Fruit fly (Drosophila melanogaster): Measurements from ENCODE around the gene CG6293.
A peak's percentile ranks its signal among the peaks of the same experiment; 100 is the strongest.

The CG6293 gene

dm6 chr3R:10351960-10352458, 40.6 kb upstream of the CG6293 start (continued):
- peak; percentile 62 for TF ChIP-seq Med (GFP tag)
- TF ChIP-seq Max (GFP tag; optimal IDR thresholded peaks at IDR 0.05), result no peak
- peak; percentile 64 for TF ChIP-seq corto (GFP tag; optimal IDR thresholded peaks at IDR 0.05)
- TF ChIP-seq Fer1 (GFP tag; optimal IDR thresholded peaks at IDR 0.05), result peak; percentile 82
- TF ChIP-seq Nf-YA (GFP tag; IDR thresholded peaks at IDR 0.05), result no peak
- peak; percentile 2 for TF ChIP-seq ERR (GFP tag; optimal IDR thresholded peaks at IDR 0.05)
- TF ChIP-seq pum (GFP tag; optimal IDR thresholded peaks at IDR 0.05), result no peak
- no peak for TF ChIP-seq D19A (tag; optimal IDR thresholded peaks at IDR 0.05)
- TF ChIP-seq scrt (GFP tag; optimal IDR thresholded peaks at IDR 0.05), result peak; percentile 92
- no peak for TF ChIP-seq CG14667 (GFP tag; IDR thresholded peaks at IDR 0.05)
- TF ChIP-seq Hr51 (GFP tag; optimal IDR thresholded peaks at IDR 0.05), result peak in 1 of 2 experiments; percentile 77
- peak; percentile 49 for TF ChIP-seq mirr (GFP tag; optimal IDR thresholded peaks at IDR 0.05)
- peak; percentile 99 for TF ChIP-seq nom (GFP tag; optimal IDR thresholded peaks at IDR 0.05)
- peak; percentile 11 for TF ChIP-seq CG1233 (GFP tag; optimal IDR thresholded peaks at IDR 0.05)
- peak; percentile 70 for TF ChIP-seq CG12769 (tag; optimal IDR thresholded peaks at IDR 0.05)
- no peak for TF ChIP-seq MBD-R2 (GFP tag; IDR thresholded peaks at IDR 0.05)
- TF ChIP-seq lbe (GFP tag; optimal IDR thresholded peaks at IDR 0.05), result peak; percentile 68
- peak; percentile 61 for TF ChIP-seq CG13894 (tag; optimal IDR thresholded peaks at IDR 0.05)
- TF ChIP-seq CG12071 (GFP tag; optimal IDR thresholded peaks at IDR 0.05), result no peak
- TF ChIP-seq pros (GFP tag; optimal IDR thresholded peaks at IDR 0.05), result peak; percentile 49
- TF ChIP-seq Pdp1 (GFP tag; optimal IDR thresholded peaks at IDR 0.05), result peak in 1 of 2 experiments; percentile 38
- TF ChIP-seq sens (GFP tag), result peak; percentile 78

- TF ChIP-seq Drgx (GFP tag; IDR thresholded peaks at IDR 0.05) (no peak), CG18619 (GFP tag; optimal IDR thresholded peaks at IDR 0.05) (peak; percentile 81), TFAM (GFP tag; optimal IDR thresholded peaks at IDR 0.05) (no peak), HLH4C (GFP tag; IDR thresholded peaks at IDR 0.05; ENCODE audit: partially characterized antibody) (no peak), CG11504 (tag; optimal IDR thresholded peaks at IDR 0.05) (no peak), p53 (GFP tag; optimal IDR thresholded peaks at IDR 0.05) (no peak), CoRest (tag; optimal IDR thresholded peaks at IDR 0.05) (peak; percentile 91), mam (GFP tag; optimal IDR thresholded peaks at IDR 0.05) (peak; percentile 82), exex (tag; optimal IDR thresholded peaks at IDR 0.05) (peak; percentile 73), dimm (GFP tag; IDR thresholded peaks at IDR 0.05) (no peak), zfh2 (GFP tag; optimal IDR thresholded peaks at IDR 0.05) (peak; percentile 78), CG11247 (GFP tag; IDR thresholded peaks at IDR 0.05) (no peak), nerfin-1 (tag; optimal IDR thresholded peaks at IDR 0.05) (peak; percentile 32), E2f2 (GFP tag; IDR thresholded peaks at IDR 0.05) (no peak), mld (GFP tag; IDR thresholded peaks at IDR 0.05; ENCODE audit: partially characterized antibody) (no peak), Xbp1 (GFP tag; optimal IDR thresholded peaks at IDR 0.05) (peak; percentile 80), inv (GFP tag; IDR thresholded peaks at IDR 0.05; ENCODE audit: partially characterized antibody) (no peak), dm (GFP tag; optimal IDR thresholded peaks at IDR 0.05) (peak; percentile 42), B-H1 (GFP tag; IDR thresholded peaks at IDR 0.05) (no peak), CG17385 (GFP tag; optimal IDR thresholded peaks at IDR 0.05) (peak; percentile 80), CG11456 (GFP tag; IDR thresholded peaks at IDR 0.05) (no peak), zfh1 (GFP tag; IDR thresholded peaks at IDR 0.05) (no peak), CG8924 (tag; optimal IDR thresholded peaks at IDR 0.05) (peak; percentile 81), CG6765 (GFP tag; optimal IDR thresholded peaks at IDR 0.05) (peak; percentile 67), Oli (tag; optimal IDR thresholded peaks at IDR 0.05) (peak; percentile 85), Ets65A (GFP tag) (peak; percentile 97), CG2889 (GFP tag; IDR thresholded peaks at IDR 0.05) (no peak)
Observed at dm6 chr3R:10350741-10351629, 39.6 kb upstream of the CG6293 start.

Measured in whole organism, embryonic.